Worm (Caenorhabditis elegans): ENCODE data around the gene Y39A3B.8.

- TF ChIP-seq C38D4.7 (GFP tag; optimal IDR thresholded peaks at IDR 0.05): no peak
- TF ChIP-seq fkh-6 (tag; optimal IDR thresholded peaks at IDR 0.05): no peak
- no peak for TF ChIP-seq zip-5 (tag; optimal IDR thresholded peaks at IDR 0.05)
- no peak for TF ChIP-seq tbx-2 (tag; optimal IDR thresholded peaks at IDR 0.05)
- no peak for TF ChIP-seq fkh-10 (GFP tag; optimal IDR thresholded peaks at IDR 0.05)
- no peak for TF ChIP-seq unc-3 (GFP tag; conservative IDR thresholded peaks at IDR 0.05)
- TF ChIP-seq unc-3 (tag; optimal IDR thresholded peaks at IDR 0.05): no peak
- TF ChIP-seq hlh-6 (tag; optimal IDR thresholded peaks at IDR 0.05): no peak
- no peak for TF ChIP-seq F13H6.1 (tag; optimal IDR thresholded peaks at IDR 0.05)
- no peak for TF ChIP-seq ztf-16 (tag; optimal IDR thresholded peaks at IDR 0.05)
Measured at ce11 chrIII:2012561-2012960, 24.8 kb downstream of the Y39A3B.8 start.

Data from whole organism, late embryonic.